Fruit fly (Drosophila melanogaster): Measurements from ENCODE around the gene CG18563.
A peak's percentile ranks its signal among the peaks of the same experiment; 100 is the strongest.

CG18563 gene

dm6 chr2L:17465915-17466677 lies 8.3 kb upstream of the CG18563 start:
- no peak for TF ChIP-seq noc (tag; optimal IDR thresholded peaks at IDR 0.05)

dm6 chr2L:17455823-17456222 lies 2.0 kb downstream of the CG18563 start, which contains the start of gene SPH93:
TSS of gene SPH93 (minus strand) at chr2L:17455923.
- TF ChIP-seq noc (tag; optimal IDR thresholded peaks at IDR 0.05), result no peak

DNA sequence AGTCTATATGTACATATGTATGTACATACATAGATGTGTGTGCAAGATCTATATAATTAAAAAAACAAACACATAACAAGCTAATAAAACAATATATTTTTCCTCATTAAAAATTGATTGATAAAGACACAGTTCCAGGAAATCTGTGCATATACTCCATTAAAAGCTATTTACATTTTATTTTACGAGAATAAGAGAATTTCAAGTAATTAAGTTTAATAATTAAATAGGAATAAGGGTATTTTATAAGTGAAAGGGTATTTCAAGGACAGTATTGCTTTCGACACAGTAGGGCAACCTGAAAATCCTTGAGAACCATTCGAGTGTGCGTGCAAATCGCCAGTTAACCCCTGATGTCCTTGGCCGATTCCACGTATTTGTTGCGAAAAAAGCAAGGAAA lies 5.2 kb downstream of the CG18563 start, which contains the start of gene CG5050:
Gene CG5050, plus strand, starts transcription at position 301 of the 400 bp plus-strand sequence.
- TF ChIP-seq noc (tag; optimal IDR thresholded peaks at IDR 0.05), result no peak

DNA sequence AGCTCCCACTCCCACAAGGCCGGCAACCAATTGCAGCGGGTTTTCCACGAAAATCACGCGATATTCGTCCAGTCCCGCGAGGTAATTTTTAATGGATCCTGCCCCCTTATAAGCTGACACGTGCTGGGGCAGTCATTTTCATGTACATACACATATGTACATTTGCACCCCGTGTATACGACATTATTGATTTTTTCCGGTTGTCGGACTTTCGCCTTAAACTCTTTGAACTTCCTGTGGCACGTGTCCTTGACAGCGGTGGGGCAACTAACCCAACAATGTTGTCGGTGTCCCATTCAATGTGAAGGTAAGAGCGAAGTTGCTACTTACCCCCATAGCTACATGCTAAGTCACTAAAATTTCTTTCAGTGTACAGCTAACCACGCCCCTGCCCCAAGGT lies 5.8 kb downstream of the CG18563 start:
- no peak for TF ChIP-seq noc (tag; optimal IDR thresholded peaks at IDR 0.05)

DNA sequence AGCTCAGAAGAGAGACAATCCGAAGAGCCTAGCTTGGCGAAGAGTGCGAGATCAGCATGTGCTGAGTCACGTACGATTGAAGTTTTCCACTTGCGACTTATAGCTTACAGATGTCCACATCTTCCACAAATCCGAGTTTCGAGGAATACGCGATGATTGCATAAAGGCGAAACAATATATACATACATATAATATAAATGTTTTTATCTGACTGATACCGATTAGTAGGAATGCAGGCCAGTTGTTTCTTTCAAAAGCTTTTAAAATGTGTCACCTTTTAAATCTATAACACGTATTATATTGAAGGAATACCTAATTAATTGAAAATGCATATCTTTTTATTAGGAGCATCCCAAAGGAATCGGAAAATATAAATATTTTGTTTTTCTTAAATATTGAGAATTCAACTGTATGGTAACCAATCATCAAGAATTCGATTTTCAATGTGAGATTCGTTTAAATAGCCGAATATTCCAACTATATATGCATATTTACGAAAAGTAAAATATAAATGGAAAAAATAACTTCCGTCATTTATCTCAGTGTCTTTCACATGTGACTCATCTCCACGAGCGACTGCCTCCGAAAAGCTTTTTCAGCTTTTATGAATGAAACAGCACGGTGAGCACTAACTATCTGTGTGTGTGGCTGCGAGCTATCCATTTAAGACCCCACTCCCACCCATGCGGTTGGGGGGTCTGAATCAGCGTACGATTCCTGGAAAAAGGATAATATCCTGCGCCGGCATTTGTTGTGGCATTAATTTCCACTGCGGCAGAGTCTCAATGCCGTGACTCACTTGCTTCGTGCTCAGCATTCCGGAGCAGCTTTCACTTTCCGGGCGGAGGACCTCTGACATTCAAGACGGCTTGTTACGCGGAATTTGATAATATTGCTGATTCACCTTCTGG lies 7.1 kb downstream of the CG18563 start:
- TF ChIP-seq noc (tag; optimal IDR thresholded peaks at IDR 0.05), result peak; percentile 84

DNA sequence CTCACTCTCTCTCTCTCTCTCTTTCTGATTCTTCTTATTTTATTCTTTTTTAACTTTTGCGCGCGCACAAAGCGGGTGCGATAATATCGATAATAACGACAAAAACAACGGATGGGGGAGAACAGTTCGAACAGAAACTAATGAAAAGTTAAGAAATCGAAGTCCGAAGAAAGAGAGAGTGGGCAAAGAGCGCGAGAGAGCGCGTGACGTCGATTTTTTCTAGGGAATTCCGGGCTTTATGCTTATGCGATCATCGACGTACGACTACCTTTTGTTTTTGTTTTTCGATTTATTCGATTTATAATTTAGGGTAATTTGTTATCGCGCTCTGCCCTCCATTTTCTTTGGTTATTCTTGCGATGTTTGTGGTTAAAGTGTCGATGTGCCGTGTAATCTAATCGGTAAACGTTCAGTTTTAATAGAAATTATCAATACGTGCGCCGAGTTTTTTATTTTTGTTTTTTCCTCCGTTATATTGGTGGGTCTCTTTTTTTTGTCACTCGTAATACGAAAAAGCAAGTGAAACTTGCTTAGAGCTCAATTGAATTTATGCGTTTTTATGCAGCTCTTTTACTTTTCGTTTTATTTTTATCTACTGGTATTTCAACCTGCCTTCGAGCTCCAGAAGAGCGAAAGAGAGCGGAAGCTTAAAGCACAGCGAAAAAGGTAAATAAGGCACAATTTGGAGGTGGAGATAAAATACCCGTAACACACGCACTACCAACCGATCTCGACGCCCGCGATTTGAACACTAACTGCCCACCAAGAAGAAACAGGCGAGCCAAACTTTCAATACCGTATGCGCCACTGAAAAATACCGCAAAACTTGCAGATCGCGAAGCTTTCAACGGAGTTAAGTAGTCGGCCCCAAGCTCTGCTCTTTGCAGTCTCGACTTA lies 8.0 kb downstream of the CG18563 start, which contains the start of gene dl:
Gene dl, minus strand, starts transcription at position 757 of the 897 bp plus-strand sequence.
- TF ChIP-seq noc (tag; optimal IDR thresholded peaks at IDR 0.05), result peak; percentile 16

DNA sequence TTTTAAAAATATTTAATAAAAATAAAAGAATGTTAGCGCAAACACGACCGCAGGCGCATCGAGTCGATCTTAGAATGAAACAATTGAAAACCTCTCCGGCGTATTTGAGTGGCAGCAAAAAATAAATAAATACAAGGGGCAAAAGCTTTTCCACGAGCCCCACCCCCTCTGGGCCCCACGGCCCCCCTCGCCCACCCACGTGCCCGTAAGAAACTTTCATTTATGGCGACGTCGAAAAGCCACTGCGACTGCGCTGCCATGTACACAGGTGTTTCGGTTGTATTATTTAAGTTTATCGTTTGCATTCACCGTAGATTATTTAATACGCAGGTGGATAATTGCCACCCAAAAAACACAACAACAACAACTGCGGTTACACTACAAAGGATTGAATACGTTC lies 9.4 kb downstream of the CG18563 start:
- no peak for TF ChIP-seq noc (tag; optimal IDR thresholded peaks at IDR 0.05)

DNA sequence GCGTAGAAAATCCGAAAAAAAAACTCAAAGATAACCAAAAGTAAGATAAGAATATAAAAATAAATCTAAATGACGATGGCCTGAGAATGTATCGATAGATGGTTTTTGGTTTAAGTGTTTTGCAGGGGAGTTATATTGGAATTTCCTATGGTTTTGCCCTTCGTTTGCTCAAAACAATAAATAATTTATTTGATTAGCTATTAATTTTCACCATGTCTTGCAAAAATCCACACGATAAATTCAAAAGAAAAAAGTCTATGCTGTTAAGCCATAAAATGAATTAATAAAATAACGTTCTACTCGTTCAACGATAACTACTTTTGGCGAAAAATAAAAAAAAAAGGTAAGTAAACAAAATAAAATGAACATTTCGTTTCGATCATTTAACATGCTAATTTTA lies 10.8 kb downstream of the CG18563 start:
- no peak for TF ChIP-seq noc (tag; optimal IDR thresholded peaks at IDR 0.05)

DNA sequence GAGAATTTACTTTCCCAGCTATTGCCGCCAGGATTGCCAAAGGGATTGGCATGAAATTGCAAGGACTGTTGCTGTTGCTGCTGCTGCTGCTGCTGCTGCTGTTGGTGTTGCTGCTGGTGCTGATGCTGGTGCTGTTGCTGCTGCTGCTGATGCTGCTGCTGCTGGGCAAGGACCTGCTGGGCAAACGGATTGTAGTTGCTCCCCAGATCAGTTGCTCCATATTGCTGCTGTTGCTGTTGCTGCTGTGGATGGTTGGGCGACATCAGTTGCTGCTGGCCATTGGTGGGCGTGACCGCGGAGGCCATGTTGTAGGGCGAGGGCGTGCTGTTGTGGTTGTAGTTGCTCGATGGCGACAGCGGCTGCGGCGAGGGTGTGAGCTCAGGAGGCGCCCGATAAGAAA lies 20.2 kb downstream of the CG18563 start:
- TF ChIP-seq noc (tag; optimal IDR thresholded peaks at IDR 0.05), result no peak

DNA sequence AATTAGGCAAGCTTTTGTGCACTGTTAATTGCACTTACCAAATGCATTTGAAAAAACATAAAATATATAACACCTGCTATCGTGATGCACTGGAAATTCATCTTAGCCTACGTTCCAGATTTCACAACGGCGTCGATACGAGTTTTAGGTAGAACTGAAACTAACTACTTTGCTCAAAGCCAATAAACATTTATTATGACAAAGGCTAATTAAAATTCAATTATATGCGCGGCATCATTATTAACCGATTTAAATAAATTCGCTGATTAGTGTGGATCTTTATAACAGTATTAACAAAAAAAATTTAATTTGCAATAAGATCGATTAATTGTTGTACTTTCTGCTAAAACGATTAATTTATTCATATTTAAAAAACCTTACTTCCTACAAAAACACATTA lies 21.3 kb downstream of the CG18563 start, which contains the start of gene CG33928:
Gene CG33928, minus strand, starts transcription at position 101 of the 400 bp plus-strand sequence.
- TF ChIP-seq noc (tag; optimal IDR thresholded peaks at IDR 0.05), result no peak

DNA sequence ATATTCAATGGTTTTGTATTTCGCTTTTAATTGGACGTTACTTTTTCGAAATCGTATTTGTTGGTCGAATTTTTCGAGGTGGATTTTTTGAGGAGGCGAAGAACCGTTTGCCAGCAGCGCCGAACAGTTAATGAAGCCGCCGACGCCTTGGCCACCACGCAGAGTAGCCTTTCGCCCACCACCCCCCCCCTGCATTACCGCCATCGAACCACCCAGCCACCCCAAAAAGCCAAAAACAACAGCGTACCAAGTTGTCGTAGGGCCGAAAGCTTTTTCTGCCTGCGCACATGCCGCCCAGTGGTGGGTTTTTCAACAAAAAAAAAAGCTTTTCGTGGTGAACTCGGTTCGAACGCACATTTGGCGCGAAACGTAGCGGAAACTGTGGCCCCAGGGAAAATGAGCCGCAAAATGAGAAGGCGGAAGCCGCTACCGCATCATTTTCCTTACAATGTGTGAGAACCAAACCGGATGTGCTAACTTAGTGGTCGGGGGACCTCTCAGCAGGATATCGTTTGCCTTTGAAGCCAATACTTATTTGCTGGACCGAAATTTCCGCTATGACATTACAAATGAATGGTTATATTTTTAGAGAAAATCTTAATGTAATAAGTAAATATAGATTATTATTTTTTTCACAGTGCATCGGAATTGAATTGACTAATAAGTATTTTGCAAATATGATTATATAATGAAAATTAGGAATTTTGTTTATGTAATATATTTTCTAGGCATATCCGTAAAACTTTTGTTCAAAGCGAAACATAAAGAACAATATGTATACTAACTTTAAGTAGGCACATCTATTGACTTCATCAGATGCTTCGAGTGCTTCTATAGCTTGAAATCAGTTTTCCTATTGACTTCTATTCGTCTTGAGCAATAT lies 24.6 kb downstream of the CG18563 start, which contains the start of the genes Dif and CG5043:
Gene Dif, minus strand, starts transcription at position 132 of the 883 bp plus-strand sequence.
Gene CG5043, plus strand, starts transcription at position 833 of the 883 bp plus-strand sequence.
- TF ChIP-seq noc (tag; optimal IDR thresholded peaks at IDR 0.05), result no peak

- no peak for TF ChIP-seq noc (tag; optimal IDR thresholded peaks at IDR 0.05)
Observed at dm6 chr2L:17431359-17431675, 26.5 kb downstream of the CG18563 start.

DNA sequence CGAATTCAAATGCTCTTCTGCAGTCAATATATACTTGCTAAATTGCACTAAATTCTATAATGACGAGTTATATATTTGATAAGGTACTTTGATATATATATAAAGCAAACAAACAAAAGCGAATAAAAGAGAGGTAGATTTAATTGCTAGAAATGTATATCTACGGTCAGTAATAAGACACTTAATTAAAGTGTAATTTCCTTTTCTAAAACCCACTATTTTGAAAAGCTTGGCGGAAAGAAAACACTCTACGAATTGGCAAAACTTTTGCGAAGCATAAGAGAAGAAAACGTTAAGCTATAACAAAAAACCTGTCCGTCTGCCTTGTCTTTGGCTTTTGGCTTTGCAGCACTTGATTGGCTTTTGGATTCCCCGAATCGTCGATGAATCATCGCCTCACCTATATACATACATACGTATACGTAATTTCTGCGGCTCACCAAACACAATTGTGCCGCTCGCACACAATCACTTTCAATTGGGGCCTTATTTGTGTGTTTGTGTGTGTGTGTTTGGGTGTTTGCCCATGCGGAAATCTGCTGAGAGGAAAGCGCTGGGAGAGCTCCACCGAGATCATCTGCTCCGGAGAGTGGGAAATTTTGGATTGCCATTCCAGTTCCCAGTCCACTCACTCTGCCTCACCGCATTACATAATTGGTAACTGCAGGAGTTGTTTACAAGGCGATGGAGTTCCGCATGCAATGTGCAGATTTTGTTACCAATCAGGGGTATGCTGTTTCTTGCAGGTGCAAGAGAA lies 27.1 kb downstream of the CG18563 start:
- TF ChIP-seq noc (tag; optimal IDR thresholded peaks at IDR 0.05), result peak; percentile 30
